Worm (Caenorhabditis elegans) whole organism, young adult: Measurements from ENCODE around the gene nspb-12.

Experiments used
- B0019.2 ChIP-seq: fragments of 200-800 bp; sonication (Bioruptor generic); conservative IDR thresholded peaks from 2 replicates; pipeline ENCODE4 v1.3.6; 2022; ENCODE audit warnings: missing genetic modification reagents, missing genetic modification characterization, missing compliant biosample characterization
- B0261.1 ChIP-seq: sonication (generic microtip); optimal IDR thresholded peaks from 2 replicates; lab custom pipeline; 2016; ENCODE audit warnings: mild to moderate bottlenecking, missing genetic modification characterization, moderate library complexity, missing compliant biosample characterization
- B0336.3 ChIP-seq: fragments of 200-800 bp; sonication (Bioruptor generic); IDR thresholded peaks from 2 replicates; pipeline ENCODE4 v1.3.6; 2022; ENCODE audit warnings: missing genetic modification characterization, missing compliant biosample characterization
- C06A6.2 ChIP-seq: fragments of 200-800 bp; sonication (Bioruptor generic); conservative IDR thresholded peaks from 2 replicates; pipeline ENCODE4 v1.3.6; 2022; ENCODE audit warnings: missing genetic modification characterization, missing compliant biosample characterization
- F33H1.4 ChIP-seq: fragments of 200-800 bp; sonication (Bioruptor generic); IDR thresholded peaks from 2 replicates; pipeline ENCODE4 v1.3.6; 2022; ENCODE audit warnings: missing genetic modification reagents, missing genetic modification characterization, missing compliant biosample characterization
- F37B4.10 ChIP-seq: fragments of 200-800 bp; sonication (Bioruptor generic); IDR thresholded peaks from 2 replicates; pipeline ENCODE4 v1.3.6; 2022; ENCODE audit warnings: missing genetic modification characterization, missing compliant biosample characterization
- akir-1 ChIP-seq: fragments of 200-800 bp; sonication (Bioruptor generic); optimal IDR thresholded peaks from 2 replicates; lab custom pipeline; 2018; ENCODE audit warnings: mild to moderate bottlenecking, missing genetic modification characterization, moderate library complexity, missing compliant biosample characterization
- ama-1 ChIP-seq, 3 experiments: fragments of 150-350 bp in 1 of 3; sonication (generic microtip) in 2 of 3; optimal IDR thresholded peaks; 2 replicates each; lab custom pipeline; 2014 to 2018; ENCODE audit warnings: missing biosample characterization in 2 of 3, missing genetic modification characterization in 2 of 3, missing genetic modification reagents in 2 of 3
- attf-3 ChIP-seq: fragments of 200-800 bp; sonication (Bioruptor generic); conservative IDR thresholded peaks from 2 replicates; pipeline ENCODE4 v1.3.6; 2022; ENCODE audit warnings: missing genetic modification reagents, missing genetic modification characterization, missing compliant biosample characterization
- attf-5 ChIP-seq: fragments of 200-800 bp; sonication (Bioruptor generic); optimal IDR thresholded peaks from 2 replicates; lab custom pipeline; 2018; ENCODE audit warnings: mild to moderate bottlenecking, missing genetic modification characterization, missing compliant biosample characterization
- attf-6 ChIP-seq: fragments of 200-800 bp; sonication (Bioruptor generic); IDR thresholded peaks from 2 replicates; pipeline ENCODE4 v1.3.6; 2022; ENCODE audit warnings: missing genetic modification reagents, missing genetic modification characterization, missing compliant biosample characterization
- ccch-3 ChIP-seq: fragments of 200-800 bp; sonication (Bioruptor generic); optimal IDR thresholded peaks from 2 replicates; lab custom pipeline; 2018; ENCODE audit warnings: mild to moderate bottlenecking, missing genetic modification characterization, missing compliant biosample characterization
- ceh-27 ChIP-seq: fragments of 200-800 bp; sonication (Bioruptor generic); optimal IDR thresholded peaks from 2 replicates; lab custom pipeline; 2018; ENCODE audit warnings: mild to moderate bottlenecking, missing genetic modification characterization, moderate library complexity, missing compliant biosample characterization
- ceh-79 ChIP-seq: sonication (generic microtip); optimal IDR thresholded peaks from 2 replicates; lab custom pipeline; 2017; ENCODE audit warnings: mild to moderate bottlenecking, missing genetic modification characterization, missing compliant biosample characterization
- dox-1 ChIP-seq: fragments of 200-800 bp; sonication (Bioruptor generic); IDR thresholded peaks from 2 replicates; pipeline ENCODE4 v1.3.6; 2022; ENCODE audit warnings: missing genetic modification reagents, missing genetic modification characterization, missing compliant biosample characterization
- dpl-1 ChIP-seq: fragments of 150-350 bp; optimal IDR thresholded peaks from 2 replicates; lab custom pipeline; 2014; ENCODE audit warnings: missing biosample characterization, missing genetic modification reagents, missing genetic modification characterization
- efl-1 ChIP-seq: fragments of 150-350 bp; optimal IDR thresholded peaks from 2 replicates; lab custom pipeline; 2014; ENCODE audit warnings: missing biosample characterization, missing genetic modification reagents, missing genetic modification characterization
- egl-18 ChIP-seq: fragments of 200-800 bp; sonication (Bioruptor generic); IDR thresholded peaks from 2 replicates; pipeline ENCODE4 v1.3.6; 2022; ENCODE audit warnings: missing genetic modification reagents, missing genetic modification characterization, missing compliant biosample characterization
- ets-4 ChIP-seq: fragments of 200-800 bp; sonication (Bioruptor generic); optimal IDR thresholded peaks from 2 replicates; lab custom pipeline; 2018; ENCODE audit warnings: mild to moderate bottlenecking, missing genetic modification characterization, missing compliant biosample characterization
- fkh-3 ChIP-seq: sonication (generic microtip); optimal IDR thresholded peaks from 2 replicates; lab custom pipeline; 2016; ENCODE audit warnings: mild to moderate bottlenecking, missing genetic modification characterization, missing compliant biosample characterization
- gei-17 ChIP-seq: fragments of 200-800 bp; sonication (Bioruptor generic); optimal IDR thresholded peaks from 2 replicates; lab custom pipeline; 2018; ENCODE audit warnings: mild to moderate bottlenecking, missing genetic modification characterization, missing compliant biosample characterization
- him-1 ChIP-seq: sonication (generic microtip); optimal IDR thresholded peaks from 2 replicates; lab custom pipeline; 2016; ENCODE audit warnings: missing genotype, missing genetic modification reagents, missing genetic modification characterization, missing compliant biosample characterization
- hlh-12 ChIP-seq: sonication (generic microtip); optimal IDR thresholded peaks from 2 replicates; lab custom pipeline; 2016; ENCODE audit warnings: missing genetic modification characterization, missing compliant biosample characterization
- hlh-26 ChIP-seq: fragments of 200-800 bp; sonication (Bioruptor generic); conservative IDR thresholded peaks from 2 replicates; pipeline ENCODE4 v1.3.6; 2022; ENCODE audit warnings: missing genetic modification reagents, missing genetic modification characterization, missing compliant biosample characterization
- lin-35 ChIP-seq, 3 experiments: fragments of 150-350 bp in 2 of 3; sonication (generic microtip) in 1 of 3; optimal IDR thresholded peaks; 2 replicates each; lab custom pipeline; 2014 to 2018; ENCODE audit warnings: missing biosample characterization in 3 of 3, missing genetic modification characterization in 3 of 3, missing genetic modification reagents in 3 of 3
- lin-54 ChIP-seq: fragments of 200-800 bp; sonication (Bioruptor generic); optimal IDR thresholded peaks from 2 replicates; lab custom pipeline; 2018; ENCODE audit warnings: mild to moderate bottlenecking, missing genetic modification characterization, missing compliant biosample characterization
- lir-1 ChIP-seq: fragments of 200-800 bp; sonication (Bioruptor generic); conservative IDR thresholded peaks from 2 replicates; pipeline ENCODE4 v1.3.6; 2022; ENCODE audit warnings: missing genetic modification reagents, missing genetic modification characterization, missing compliant biosample characterization
- lsy-27 ChIP-seq: sonication (generic microtip); optimal IDR thresholded peaks from 2 replicates; lab custom pipeline; 2017; ENCODE audit warnings: missing genetic modification characterization, mild to moderate bottlenecking, missing compliant biosample characterization, antibody characterized with exemption, missing genotype, borderline replicate concordance; ENCODE audit not compliant: insufficient read depth
- madf-3 ChIP-seq: fragments of 200-800 bp; sonication (Bioruptor generic); IDR thresholded peaks from 2 replicates; pipeline ENCODE4 v1.3.6; 2022; ENCODE audit warnings: missing genetic modification reagents, missing genetic modification characterization, missing compliant biosample characterization
- nfya-2 ChIP-seq: fragments of 200-800 bp; sonication (Bioruptor generic); IDR thresholded peaks from 2 replicates; pipeline ENCODE4 v1.3.6; 2022; ENCODE audit warnings: missing genetic modification reagents, missing genetic modification characterization, missing compliant biosample characterization
- nhr-120 ChIP-seq: fragments of 200-800 bp; sonication (Bioruptor generic); IDR thresholded peaks from 2 replicates; pipeline ENCODE4 v1.3.6; 2022; ENCODE audit warnings: missing genetic modification characterization, missing compliant biosample characterization
- nhr-179 ChIP-seq: sonication (generic microtip); optimal IDR thresholded peaks from 2 replicates; lab custom pipeline; 2016; ENCODE audit warnings: mild to moderate bottlenecking, missing genetic modification characterization, missing compliant biosample characterization
- pha-4 ChIP-seq: fragments of 150-350 bp; sonication (generic microtip); optimal IDR thresholded peaks from 2 replicates; lab custom pipeline; 2014; ENCODE audit warnings: missing biosample characterization, missing genetic modification reagents, missing genetic modification characterization
- sdz-38 ChIP-seq: sonication (generic microtip); optimal IDR thresholded peaks from 2 replicates; lab custom pipeline; 2016; ENCODE audit warnings: missing genotype, missing genetic modification characterization, missing compliant biosample characterization
- snpc-1.1 ChIP-seq: sonication (generic microtip); optimal IDR thresholded peaks from 2 replicates; lab custom pipeline; 2017; ENCODE audit warnings: missing genetic modification characterization, mild to moderate bottlenecking, missing compliant biosample characterization, antibody characterized with exemption, moderate library complexity, missing genotype, missing genetic modification reagents; ENCODE audit not compliant: insufficient read depth
- snpc-3.4 ChIP-seq: sonication (generic microtip); optimal IDR thresholded peaks from 2 replicates; lab custom pipeline; 2017; ENCODE audit warnings: missing genetic modification characterization, mild to moderate bottlenecking, missing compliant biosample characterization, antibody characterized with exemption, moderate library complexity, missing genotype, missing genetic modification reagents
- snpc-4 ChIP-seq, 5 experiments: fragments of 150-350 bp in 1 of 5; sonication (generic microtip) in 4 of 5; optimal IDR thresholded peaks; 2 replicates each; lab custom pipeline; 2014 to 2018; ENCODE audit warnings: missing genetic modification characterization in 5 of 5, missing biosample characterization in 3 of 5, antibody characterized with exemption in 2 of 5, mild to moderate bottlenecking in 2 of 5, missing compliant biosample characterization in 2 of 5, missing genotype in 2 of 5, moderate library complexity in 2 of 5, missing genetic modification reagents in 1 of 5
- somi-1 ChIP-seq: fragments of 200-800 bp; sonication (Bioruptor generic); optimal IDR thresholded peaks from 2 replicates; lab custom pipeline; 2018; ENCODE audit warnings: mild to moderate bottlenecking, missing genetic modification characterization, missing compliant biosample characterization
- tbp1 ChIP-seq: fragments of 200-800 bp; sonication (Bioruptor generic); optimal IDR thresholded peaks from 2 replicates; lab custom pipeline; 2018; ENCODE audit warnings: mild to moderate bottlenecking, missing genetic modification characterization, missing compliant biosample characterization
- tbx-9 ChIP-seq: sonication (generic microtip); optimal IDR thresholded peaks from 2 replicates; lab custom pipeline; 2016; ENCODE audit warnings: borderline replicate concordance, missing genetic modification characterization, inconsistent platforms, missing compliant biosample characterization
- zfh-2 ChIP-seq: fragments of 200-800 bp; sonication (Bioruptor generic); conservative IDR thresholded peaks from 2 replicates; pipeline ENCODE4 v1.3.6; 2022; ENCODE audit warnings: missing genetic modification reagents, missing genetic modification characterization, missing compliant biosample characterization
- ztf-28 ChIP-seq: fragments of 200-800 bp; sonication (Bioruptor generic); IDR thresholded peaks from 2 replicates; pipeline ENCODE4 v1.3.6; 2022; ENCODE audit warnings: missing genetic modification reagents, missing genetic modification characterization, missing compliant biosample characterization

nspb-12 gene

ce11 chrIII:5601999-5602398, 33.4 kb upstream of the nspb-12 start (continued):
- TF ChIP-seq B0019.2 (GFP tag; lab: Robert Waterston, UW) (peak; percentile 54), snpc-3.4 (tag; lab: Kevin White, UChicago) (peak; percentile 72), tbp1 (GFP tag; lab: Kevin White, UChicago) (peak; percentile 97), ceh-27 (GFP tag; lab: Kevin White, UChicago) (peak; percentile 82), ama-1 (optimal IDR thresholded peaks at IDR 0.05; lab: Kevin White, UChicago) (no peak), ama-1 (GFP tag; optimal IDR thresholded peaks at IDR 0.05; lab: Kevin White, UChicago) (peak; percentile 26 to 83), attf-6 (GFP tag; lab: Robert Waterston, UW) (0 out of 2 replicates have a peak, but pooled peaks have one; percentile 72), somi-1 (peak; percentile 76), attf-3 (peak; percentile 56; the same call in 1 of the 2 replicates), lir-1 (GFP tag; lab: Robert Waterston, UW) (peak; percentile 74), tbx-9 (peak; percentile 13), attf-5 (GFP tag; lab: Kevin White, UChicago) (peak; percentile 60), B0336.3 (GFP tag; lab: Robert Waterston, UW) (peak; percentile 73; the same call in 1 of the 2 replicates), F37B4.10 (0 out of 2 replicates have a peak, but pooled peaks have one; percentile 71)

DNA sequence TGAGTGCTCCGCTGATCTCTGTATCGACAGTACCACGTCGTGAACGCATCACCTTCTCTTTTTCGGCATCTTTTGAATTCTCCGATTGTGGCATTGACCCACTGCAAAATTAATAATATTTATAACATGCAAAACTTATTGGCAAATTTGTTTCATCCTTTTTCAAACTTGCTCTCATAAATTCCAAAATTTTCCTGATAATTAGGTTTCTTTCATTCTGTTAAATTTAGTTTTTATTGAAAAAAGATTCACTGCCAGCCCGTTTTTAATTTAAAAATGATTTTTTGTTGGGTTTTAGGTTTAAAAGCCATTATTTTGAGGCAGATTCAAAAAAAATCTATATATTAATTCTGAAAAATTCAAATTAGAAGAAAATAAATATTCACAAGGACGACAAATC, 31.4 kb upstream of the nspb-12 start, which contains the start of gene wdr-37:
Gene wdr-37 (minus strand): TSS at position 101 of the 400 bp plus-strand sequence.
- TF ChIP-seq ama-1 (optimal IDR thresholded peaks at IDR 0.05; lab: Kevin White, UChicago) (no peak), ama-1 (GFP tag; optimal IDR thresholded peaks at IDR 0.05; lab: Kevin White, UChicago) (no peak), hlh-12 (tag; lab: Kevin White, UChicago) (no peak), lir-1 (GFP tag; lab: Robert Waterston, UW) (no peak), tbp1 (GFP tag; lab: Kevin White, UChicago) (no peak), akir-1 (GFP tag; lab: Kevin White, UChicago) (no peak)

ce11 chrIII:5595445-5595844, 26.9 kb upstream of the nspb-12 start, which contains the start of gene ced-6:
Gene ced-6, plus strand, starts transcription at chrIII:5595771.
- TF ChIP-seq F33H1.4 (GFP tag; lab: Robert Waterston, UW) (no peak), snpc-1.1 (tag; lab: Kevin White, UChicago) (no peak), dpl-1 (no peak), sdz-38 (tag; lab: Kevin White, UChicago) (no peak), snpc-4 (GFP tag; optimal IDR thresholded peaks at IDR 0.05; lab: Kevin White, UChicago) (no peak), snpc-4 (tag; optimal IDR thresholded peaks at IDR 0.05; lab: Kevin White, UChicago) (no peak), efl-1 (GFP tag; lab: Kevin White, UChicago) (no peak), lin-54 (GFP tag; lab: Kevin White, UChicago) (no peak), him-1 (no peak), lsy-27 (tag; lab: Kevin White, UChicago) (no peak), B0261.1 (no peak), nhr-120 (no peak)

DNA sequence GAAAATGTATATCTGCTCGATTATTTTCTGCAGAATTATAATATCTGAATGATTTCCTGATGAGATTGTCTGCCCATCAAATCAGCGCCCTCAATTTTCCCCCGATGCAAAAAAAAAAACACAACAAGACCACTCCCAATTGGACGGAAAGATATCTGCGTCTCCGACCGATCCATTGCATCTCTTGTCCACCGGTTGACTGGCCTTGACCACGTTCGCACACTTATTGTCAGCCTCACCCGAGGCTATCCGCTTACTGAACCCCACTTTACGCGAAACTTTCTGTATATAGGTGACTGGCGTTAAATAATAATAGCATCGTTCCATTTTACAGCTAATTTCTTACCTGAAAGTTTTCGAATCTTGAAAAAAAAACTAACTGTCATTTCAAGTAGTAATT, 25.8 kb upstream of the nspb-12 start:
- TF ChIP-seq fkh-3 (no peak), lin-35 (GFP tag; optimal IDR thresholded peaks at IDR 0.05; lab: Kevin White, UChicago) (no peak), snpc-1.1 (tag; lab: Kevin White, UChicago) (no peak), dox-1 (GFP tag; lab: Robert Waterston, UW) (0 out of 2 replicates have a peak, but pooled peaks have one; percentile 4), zfh-2 (GFP tag; lab: Robert Waterston, UW) (no peak), nhr-179 (no peak), hlh-26 (GFP tag; lab: Robert Waterston, UW) (no peak), sdz-38 (tag; lab: Kevin White, UChicago) (no peak), nfya-2 (GFP tag; lab: Robert Waterston, UW) (no peak), pha-4 (tag; lab: Kevin White, UChicago) (no peak), ccch-3 (GFP tag; lab: Kevin White, UChicago) (no peak), lin-54 (GFP tag; lab: Kevin White, UChicago) (no peak), madf-3 (GFP tag; lab: Robert Waterston, UW) (peak; percentile 52; the same call in 1 of the 2 replicates), gei-17 (no peak), tbp1 (GFP tag; lab: Kevin White, UChicago) (no peak), C06A6.2 (GFP tag; lab: Robert Waterston, UW) (no peak), ztf-28 (no peak), ets-4 (no peak), ceh-79 (no peak), egl-18 (no peak)
